Worm (Caenorhabditis elegans) whole organism, late embryonic: Measurements from ENCODE around the gene srw-121.

ENCODE experiments used
- ahr-1 ChIP-seq: sonication (generic microtip); optimal IDR thresholded peaks from 2 replicates; lab custom pipeline; 2016; ENCODE audit warnings: missing genetic modification characterization, missing compliant biosample characterization
- sox-2 ChIP-seq: fragments of 200-800 bp; sonication (Bioruptor generic); IDR thresholded peaks from 2 replicates; pipeline ENCODE4 v1.3.6; 2022; ENCODE audit warnings: missing genetic modification reagents, missing genetic modification characterization, missing compliant biosample characterization

DNA sequence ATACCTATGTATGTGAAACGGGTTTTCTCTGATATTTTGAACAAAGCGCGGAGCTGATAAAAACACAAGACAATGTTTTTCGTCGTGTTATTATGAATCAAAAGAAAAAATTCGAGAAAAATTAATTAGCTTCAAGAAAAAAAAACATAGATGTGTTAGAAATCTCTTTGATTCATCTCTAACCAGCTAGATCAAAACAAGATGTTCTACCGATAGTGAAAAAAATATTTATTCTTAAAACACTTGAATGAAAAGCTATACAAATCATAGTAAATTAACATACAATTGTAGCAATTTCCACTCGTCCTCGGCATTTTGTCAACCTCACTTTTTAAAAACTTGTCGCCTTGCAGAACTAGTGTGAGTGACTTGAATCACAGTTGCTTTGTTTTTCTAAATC lies 49.1 kb downstream of the srw-121 start:
- no peak for TF ChIP-seq ahr-1 (tag; lab: Kevin White, UChicago)
- TF ChIP-seq sox-2 (GFP tag; lab: Robert Waterston, UW), result no peak
